Worm (Caenorhabditis elegans) whole organism, midembryonic: Measurements from ENCODE around the gene F54C9.3.

Experiments used
- T22C8.4 ChIP-seq: fragments of 200-800 bp; sonication (Bioruptor generic); IDR thresholded peaks from 2 replicates; pipeline ENCODE4 v1.3.6; 2022; ENCODE audit warnings: missing genetic modification characterization, missing compliant biosample characterization
- cog-1 ChIP-seq: sonication (generic microtip); optimal IDR thresholded peaks from 2 replicates; lab custom pipeline; 2016; ENCODE audit warnings: missing genetic modification characterization, missing compliant biosample characterization
- flt-1 ChIP-seq: fragments of 200-800 bp; sonication (Bioruptor generic); IDR thresholded peaks from 2 replicates; pipeline ENCODE4 v1.3.6; 2022; ENCODE audit warnings: missing genetic modification characterization, missing compliant biosample characterization
- klf-2 ChIP-seq: fragments of 200-800 bp; sonication (Bioruptor generic); conservative IDR thresholded peaks from 2 replicates; pipeline ENCODE4 v1.3.6; 2022; ENCODE audit warnings: missing genetic modification reagents, missing genetic modification characterization, missing compliant biosample characterization
- ref-1 ChIP-seq: fragments of 200-800 bp; sonication (Bioruptor generic); conservative IDR thresholded peaks from 2 replicates; pipeline ENCODE4 v1.3.6; 2022; ENCODE audit warnings: missing genetic modification reagents, missing genetic modification characterization, missing compliant biosample characterization
- tab-1 ChIP-seq: fragments of 200-800 bp; sonication (Bioruptor generic); IDR thresholded peaks from 2 replicates; pipeline ENCODE4 v1.3.6; 2022; ENCODE audit warnings: missing genetic modification characterization, missing compliant biosample characterization
- ztf-23 ChIP-seq: fragments of 200-800 bp; sonication (Bioruptor generic); IDR thresholded peaks from 2 replicates; pipeline ENCODE4 v1.3.6; 2022; ENCODE audit warnings: missing genetic modification reagents, missing genetic modification characterization, missing compliant biosample characterization

DNA sequence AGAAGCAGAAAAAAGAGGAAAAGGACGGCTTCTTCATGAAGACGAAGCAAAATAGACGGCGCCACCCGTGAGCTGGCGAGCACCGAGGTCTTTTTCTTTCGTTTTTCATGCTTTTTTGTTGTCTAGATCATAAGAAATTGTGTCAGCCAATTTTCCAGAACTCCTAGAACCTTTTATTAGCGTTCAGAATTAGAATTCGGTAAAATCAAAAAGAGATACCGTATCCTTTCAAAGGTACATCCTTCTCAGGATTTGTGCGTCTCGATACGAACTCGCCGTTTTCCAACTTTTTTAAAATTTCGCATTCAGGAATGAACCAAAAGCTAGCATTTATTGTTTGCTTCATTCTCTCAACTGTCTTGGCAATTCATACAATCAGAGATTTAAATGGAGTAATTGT is 6.4 kb upstream of the F54C9.3 start, which contains the start of gene F54C9.7:
- TF ChIP-seq klf-2 (GFP tag; lab: Robert Waterston, UW) (no peak), ztf-23 (no peak), tab-1 (GFP tag; lab: Robert Waterston, UW) (no peak), flt-1 (GFP tag; lab: Robert Waterston, UW) (no peak), T22C8.4 (GFP tag; lab: Robert Waterston, UW) (no peak), cog-1 (no peak), ref-1 (GFP tag; lab: Robert Waterston, UW) (no peak)
